Worm (Caenorhabditis elegans) whole organism, early embryonic: ENCODE results near the gene F21C10.5.

ENCODE experiments used
- B0310.2 ChIP-seq: sonication (generic microtip); optimal IDR thresholded peaks from 2 replicates; lab custom pipeline; 2016; ENCODE audit warnings: mild to moderate bottlenecking, missing genetic modification characterization, missing compliant biosample characterization
- F13C5.2 ChIP-seq: sonication (generic microtip); optimal IDR thresholded peaks from 2 replicates; lab custom pipeline; 2017; ENCODE audit warnings: mild to moderate bottlenecking, missing genetic modification characterization, inconsistent platforms, missing compliant biosample characterization
- aly-1 ChIP-seq: sonication (generic microtip); optimal IDR thresholded peaks from 2 replicates; lab custom pipeline; 2016; ENCODE audit warnings: missing genetic modification characterization, missing compliant biosample characterization
- ama-1 ChIP-seq: fragments of 150-350 bp; optimal IDR thresholded peaks from 2 replicates; lab custom pipeline; 2014
- ceh-13 ChIP-seq: fragments of 200-800 bp; sonication (Bioruptor generic); optimal IDR thresholded peaks from 2 replicates; lab custom pipeline; 2018; ENCODE audit warnings: mild to moderate bottlenecking, missing genetic modification characterization, missing compliant biosample characterization
- ceh-36 ChIP-seq: sonication (generic microtip); optimal IDR thresholded peaks from 2 replicates; lab custom pipeline; 2016; ENCODE audit warnings: missing genetic modification characterization, inconsistent platforms, missing compliant biosample characterization
- ets-7 ChIP-seq: sonication (generic microtip); optimal IDR thresholded peaks from 2 replicates; lab custom pipeline; 2016; ENCODE audit warnings: missing genotype, missing genetic modification characterization, missing compliant biosample characterization
- flt-1 ChIP-seq: fragments of 200-800 bp; sonication (Bioruptor generic); IDR thresholded peaks from 2 replicates; pipeline ENCODE4 v1.3.6; 2022; ENCODE audit warnings: missing genetic modification characterization, missing compliant biosample characterization
- hmbx-1 ChIP-seq: sonication (generic microtip); optimal IDR thresholded peaks from 2 replicates; lab custom pipeline; 2016; ENCODE audit warnings: mild to moderate bottlenecking, missing genetic modification characterization, missing compliant biosample characterization
- hmg-4 ChIP-seq: fragments of 200-800 bp; sonication (Bioruptor generic); optimal IDR thresholded peaks from 2 replicates; lab custom pipeline; 2018; ENCODE audit warnings: mild to moderate bottlenecking, missing genetic modification characterization, missing compliant biosample characterization
- hnd-1 ChIP-seq: sonication (generic microtip); optimal IDR thresholded peaks from 2 replicates; lab custom pipeline; 2016; ENCODE audit warnings: missing genetic modification characterization, missing compliant biosample characterization
- pes-1 ChIP-seq: fragments of 200-800 bp; sonication (Bioruptor generic); IDR thresholded peaks from 2 replicates; pipeline ENCODE4 v1.3.6; 2022; ENCODE audit warnings: missing genetic modification reagents, missing genetic modification characterization, missing compliant biosample characterization
- scrt-1 ChIP-seq: fragments of 200-800 bp; sonication (Bioruptor generic); IDR thresholded peaks from 2 replicates; pipeline ENCODE4 v1.3.6; 2022; ENCODE audit warnings: missing genetic modification characterization, missing compliant biosample characterization
- sea-1 ChIP-seq: fragments of 200-800 bp; sonication (Bioruptor generic); conservative IDR thresholded peaks from 2 replicates; pipeline ENCODE4 v1.3.6; 2022; ENCODE audit warnings: missing genetic modification characterization, missing compliant biosample characterization
- tbx-11 ChIP-seq: fragments of 200-800 bp; sonication (Bioruptor generic); IDR thresholded peaks from 2 replicates; pipeline ENCODE4 v1.3.6; 2022; ENCODE audit warnings: missing genetic modification characterization, missing compliant biosample characterization
- tbx-37 ChIP-seq: fragments of 200-800 bp; sonication (Bioruptor generic); conservative IDR thresholded peaks from 2 replicates; pipeline ENCODE4 v1.3.6; 2022; ENCODE audit warnings: missing genetic modification reagents, missing genetic modification characterization, missing compliant biosample characterization
- tra-4 ChIP-seq: sonication (generic microtip); optimal IDR thresholded peaks from 2 replicates; lab custom pipeline; 2017; ENCODE audit warnings: missing genetic modification characterization, missing compliant biosample characterization

Gene F21C10.5

DNA sequence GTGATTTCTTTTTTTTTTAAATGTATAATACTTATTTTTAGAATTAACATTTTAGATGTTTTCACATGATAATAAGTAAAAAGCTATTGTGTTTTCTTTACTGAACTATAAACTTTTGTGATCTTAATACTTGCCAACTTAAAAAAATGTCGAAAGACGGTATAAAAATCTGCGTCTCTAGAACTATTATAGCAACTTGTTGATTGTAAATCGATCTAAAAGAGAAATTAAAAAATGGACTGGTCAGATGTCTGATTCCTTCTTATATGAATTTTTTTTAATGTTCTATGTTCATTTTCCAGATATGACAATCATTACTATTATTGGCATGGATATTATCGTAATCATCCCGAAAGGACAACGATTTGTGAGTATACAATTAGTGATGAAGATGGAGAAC lies 2.3 kb downstream of the F21C10.5 start, which contains the start of gene F21C10.3:
Gene F21C10.3, plus strand, starts transcription at position 301 of the 400 bp plus-strand sequence.
- TF ChIP-seq B0310.2, result no peak

ce11 chrV:9128562-9128961 lies 3.1 kb downstream of the F21C10.5 start:
- TF ChIP-seq hmbx-1, result no peak
- no peak for TF ChIP-seq ceh-13 (GFP tag; lab: Kevin White, UChicago)
- no peak for TF ChIP-seq F13C5.2 (tag; lab: Kevin White, UChicago)
- no peak for TF ChIP-seq tbx-37 (GFP tag; lab: Robert Waterston, UW)
- no peak for TF ChIP-seq tbx-11
- no peak for TF ChIP-seq hnd-1 (tag; lab: Kevin White, UChicago)
- TF ChIP-seq ama-1, result no peak
- TF ChIP-seq sea-1 (GFP tag; lab: Robert Waterston, UW), result no peak
- TF ChIP-seq B0310.2, result no peak
- TF ChIP-seq tra-4 (tag; lab: Kevin White, UChicago), result no peak
- TF ChIP-seq scrt-1 (GFP tag; lab: Robert Waterston, UW), result no peak
- TF ChIP-seq pes-1, result no peak
- TF ChIP-seq ceh-36 (tag; lab: Kevin White, UChicago), result no peak
- TF ChIP-seq hmg-4 (GFP tag; lab: Kevin White, UChicago), result no peak
- TF ChIP-seq ets-7 (tag; lab: Kevin White, UChicago), result no peak
- TF ChIP-seq flt-1, result no peak

ce11 chrV:9130766-9131165 lies 5.3 kb downstream of the F21C10.5 start, which contains the start of gene F21C10.19:
Gene F21C10.19 (plus strand): TSS chrV:9131066.
- TF ChIP-seq ama-1 (no peak), ets-7 (tag; lab: Kevin White, UChicago) (no peak), scrt-1 (GFP tag; lab: Robert Waterston, UW) (no peak), aly-1 (tag; lab: Kevin White, UChicago) (no peak), hnd-1 (tag; lab: Kevin White, UChicago) (no peak), pes-1 (no peak), tra-4 (tag; lab: Kevin White, UChicago) (no peak), B0310.2 (no peak), flt-1 (no peak), hmbx-1 (no peak), F13C5.2 (tag; lab: Kevin White, UChicago) (no peak), tbx-37 (GFP tag; lab: Robert Waterston, UW) (no peak), hmg-4 (GFP tag; lab: Kevin White, UChicago) (no peak), ceh-13 (GFP tag; lab: Kevin White, UChicago) (no peak)

- TF ChIP-seq F13C5.2 (tag; lab: Kevin White, UChicago) (no peak), hmbx-1 (no peak)
Measured at ce11 chrV:9132043-9132442, 6.6 kb downstream of the F21C10.5 start, which contains the start of gene F21C10.1. Gene F21C10.1 (plus strand): TSS chrV:9132343.

ce11 chrV:9133950-9134349 lies 8.5 kb downstream of the F21C10.5 start, which contains the start of gene B0222.1:
Gene B0222.1 (plus strand): TSS chrV:9134255.
- TF ChIP-seq pes-1 (no peak), ceh-36 (tag; lab: Kevin White, UChicago) (no peak), aly-1 (tag; lab: Kevin White, UChicago) (no peak), flt-1 (no peak), tbx-11 (no peak), ceh-13 (GFP tag; lab: Kevin White, UChicago) (no peak), hmbx-1 (no peak), tra-4 (tag; lab: Kevin White, UChicago) (no peak), hnd-1 (tag; lab: Kevin White, UChicago) (no peak), hmg-4 (GFP tag; lab: Kevin White, UChicago) (no peak), scrt-1 (GFP tag; lab: Robert Waterston, UW) (no peak), ets-7 (tag; lab: Kevin White, UChicago) (no peak), sea-1 (GFP tag; lab: Robert Waterston, UW) (no peak)

ce11 chrV:9137618-9138017 lies 12.2 kb downstream of the F21C10.5 start, which contains the start of gene pitr-2:
Gene pitr-2 (minus strand): TSS chrV:9137718.
- no peak for TF ChIP-seq B0310.2
- TF ChIP-seq hmbx-1, result no peak
- TF ChIP-seq tbx-11, result no peak
- TF ChIP-seq aly-1 (tag; lab: Kevin White, UChicago), result no peak
- TF ChIP-seq flt-1, result no peak
- no peak for TF ChIP-seq tbx-37 (GFP tag; lab: Robert Waterston, UW)
- no peak for TF ChIP-seq tra-4 (tag; lab: Kevin White, UChicago)
- TF ChIP-seq ets-7 (tag; lab: Kevin White, UChicago), result no peak
- TF ChIP-seq F13C5.2 (tag; lab: Kevin White, UChicago), result no peak
- no peak for TF ChIP-seq ceh-13 (GFP tag; lab: Kevin White, UChicago)

- TF ChIP-seq ama-1 (no peak), ceh-36 (tag; lab: Kevin White, UChicago) (no peak), B0310.2 (no peak), ceh-13 (GFP tag; lab: Kevin White, UChicago) (no peak), tbx-37 (GFP tag; lab: Robert Waterston, UW) (no peak), sea-1 (GFP tag; lab: Robert Waterston, UW) (no peak), scrt-1 (GFP tag; lab: Robert Waterston, UW) (no peak), F13C5.2 (tag; lab: Kevin White, UChicago) (no peak), hmg-4 (GFP tag; lab: Kevin White, UChicago) (no peak), aly-1 (tag; lab: Kevin White, UChicago) (no peak), hmbx-1 (no peak), tra-4 (tag; lab: Kevin White, UChicago) (no peak), tbx-11 (no peak), pes-1 (no peak), flt-1 (no peak), hnd-1 (tag; lab: Kevin White, UChicago) (no peak)
Measured at ce11 chrV:9141297-9141696, 15.9 kb downstream of the F21C10.5 start, which contains the start of gene pitr-3. Gene pitr-3 (minus strand): TSS chrV:9141397.

- TF ChIP-seq hmbx-1 (no peak), flt-1 (no peak), ceh-13 (GFP tag; lab: Kevin White, UChicago) (no peak), ets-7 (tag; lab: Kevin White, UChicago) (no peak), tbx-11 (no peak), B0310.2 (no peak), pes-1 (no peak), hnd-1 (tag; lab: Kevin White, UChicago) (no peak), tra-4 (tag; lab: Kevin White, UChicago) (no peak)
Measured at ce11 chrV:9143896-9144295, 18.5 kb downstream of the F21C10.5 start.
